Worm (Caenorhabditis elegans): ENCODE measurements around the gene F26A1.8.

ce11 chrIII:4817240-4817639, 4.8 kb downstream of the F26A1.8 start, which contains the start of gene F26A1.4:
- no peak for TF ChIP-seq scrt-1 (GFP tag; IDR thresholded peaks at IDR 0.05)
- TF ChIP-seq ceh-36 (tag; optimal IDR thresholded peaks at IDR 0.05) = no peak
- TF ChIP-seq aly-1 (tag; optimal IDR thresholded peaks at IDR 0.05) = no peak
- TF ChIP-seq ceh-13 (GFP tag; optimal IDR thresholded peaks at IDR 0.05) = no peak
- no peak for TF ChIP-seq ama-1 (optimal IDR thresholded peaks at IDR 0.05)
- no peak for TF ChIP-seq hnd-1 (tag; optimal IDR thresholded peaks at IDR 0.05)
- no peak for TF ChIP-seq ets-7 (tag; optimal IDR thresholded peaks at IDR 0.05)
- no peak for TF ChIP-seq flt-1 (GFP tag; IDR thresholded peaks at IDR 0.05)
- TF ChIP-seq tra-4 (tag; optimal IDR thresholded peaks at IDR 0.05) = no peak
- TF ChIP-seq B0310.2 (tag; optimal IDR thresholded peaks at IDR 0.05) = no peak
- no peak for TF ChIP-seq hmbx-1 (tag; optimal IDR thresholded peaks at IDR 0.05)
- TF ChIP-seq F13C5.2 (tag; optimal IDR thresholded peaks at IDR 0.05) = no peak
- TF ChIP-seq sea-1 (GFP tag; conservative IDR thresholded peaks at IDR 0.05) = no peak
